Fruit fly (Drosophila melanogaster) S2 (cell line): Measurements from ENCODE around the gene MstProx.

ENCODE experiments used
- CG8478 ChIP-seq: fragments of >200 bp; optimal IDR thresholded peaks from 2 replicates; lab custom pipeline; 2018
- CTCF ChIP-seq, 2 experiments: fragments of >200 bp; optimal IDR thresholded peaks; 2 replicates each; lab custom pipeline; 2018

Gene MstProx

dm6 chr3R:7369205-7369604 is at the start of gene MstProx:
MstProx (minus strand) TSS chr3R:7369305.
- TF ChIP-seq CG8478, result no peak
- no peak for TF ChIP-seq CTCF (optimal IDR thresholded peaks at IDR 0.05; lab: Kevin White, UChicago)

dm6 chr3R:7406569-7406968 is 37.5 kb upstream of the MstProx start, which contains the start of gene Ir84a:
Ir84a (plus strand) TSS chr3R:7406869.
- TF ChIP-seq CTCF (optimal IDR thresholded peaks at IDR 0.05; lab: Kevin White, UChicago) (no peak), CG8478 (no peak)

dm6 chr3R:7394047-7394446 is 24.9 kb upstream of the MstProx start:
- TF ChIP-seq CTCF (optimal IDR thresholded peaks at IDR 0.05; lab: Kevin White, UChicago), result no peak
- no peak for TF ChIP-seq CG8478

- TF ChIP-seq CG8478 (no peak), CTCF (optimal IDR thresholded peaks at IDR 0.05; lab: Kevin White, UChicago) (no peak)
Observed at dm6 chr3R:7391113-7391512, 22.0 kb upstream of the MstProx start, which contains the start of gene CG42650. CG42650 (plus strand) TSS chr3R:7391413.

DNA sequence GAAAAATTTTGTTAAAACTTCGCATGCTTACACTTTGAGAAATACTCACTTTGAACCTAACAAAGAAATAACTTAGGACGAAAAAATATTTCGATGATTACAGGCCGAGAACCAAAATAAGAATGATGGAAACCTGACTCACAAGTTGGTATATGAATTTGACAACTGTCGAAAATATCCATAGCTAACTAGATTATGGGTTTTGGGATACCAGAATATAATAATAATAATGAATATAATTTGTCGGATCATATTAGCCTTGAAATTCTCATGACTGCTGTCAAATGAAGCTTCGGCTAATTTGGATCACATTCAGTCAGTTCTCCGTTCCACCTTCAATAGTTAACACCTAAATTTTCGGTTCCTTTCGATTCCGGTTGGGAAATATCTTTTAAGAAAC is 3.6 kb downstream of the MstProx start, which contains the start of the genes Mst84Db and Mst84Da:
Gene Mst84Db (minus strand): TSS at position 101 of the 400 bp plus-strand sequence.
Gene Mst84Da (plus strand): TSS at position 324 of the 400 bp plus-strand sequence.
- no peak for TF ChIP-seq CG8478
- no peak for TF ChIP-seq CTCF (optimal IDR thresholded peaks at IDR 0.05; lab: Kevin White, UChicago)

- TF ChIP-seq CTCF (optimal IDR thresholded peaks at IDR 0.05; lab: Kevin White, UChicago) (no peak), CG8478 (no peak)
Observed at dm6 chr3R:7364573-7364972, 4.5 kb downstream of the MstProx start, which contains the start of gene Mst84Dc. Mst84Dc (minus strand) TSS chr3R:7364673.

DNA sequence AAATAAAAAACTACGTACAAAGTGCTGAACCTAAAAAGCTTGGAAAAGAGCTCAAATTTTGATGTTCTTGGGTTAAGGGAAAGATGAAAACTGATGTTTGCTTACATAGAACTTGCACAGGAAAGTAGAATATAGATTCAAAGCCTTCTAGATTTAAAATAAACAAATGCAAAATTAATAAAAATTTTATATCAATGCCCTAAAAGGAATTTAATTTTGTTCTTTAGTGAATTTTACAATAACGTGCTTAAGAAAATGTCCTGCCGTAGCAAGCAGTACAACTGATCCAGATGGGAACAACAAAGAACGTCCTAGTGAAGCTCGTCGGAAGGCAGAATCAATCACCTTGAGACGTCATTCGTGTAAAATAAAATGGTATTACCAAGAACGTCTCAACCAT is 5.4 kb downstream of the MstProx start, which contains the start of gene Mst84Dd:
Gene Mst84Dd (minus strand): TSS at position 101 of the 400 bp plus-strand sequence.
- no peak for TF ChIP-seq CTCF (optimal IDR thresholded peaks at IDR 0.05; lab: Kevin White, UChicago)

- no peak for TF ChIP-seq CG8478
- TF ChIP-seq CTCF (optimal IDR thresholded peaks at IDR 0.05; lab: Kevin White, UChicago), result no peak
Observed at dm6 chr3R:7362023-7362422, 7.1 kb downstream of the MstProx start, which contains the start of gene CG17944. CG17944 (minus strand) TSS chr3R:7362123.

- no peak for TF ChIP-seq CTCF (optimal IDR thresholded peaks at IDR 0.05; lab: Kevin White, UChicago)
Observed at dm6 chr3R:7349452-7349851, 19.7 kb downstream of the MstProx start, which contains the start of gene CG43290. CG43290 (minus strand) TSS chr3R:7349552.

- TF ChIP-seq CTCF (optimal IDR thresholded peaks at IDR 0.05; lab: Kevin White, UChicago), result peak; percentile 95 to 97
- TF ChIP-seq CG8478, result no peak
Observed at dm6 chr3R:7346445-7346844, 22.7 kb downstream of the MstProx start, which contains the start of gene nxf4. nxf4 (plus strand) TSS chr3R:7346730.

dm6 chr3R:7344769-7345168 is 24.3 kb downstream of the MstProx start, which contains the start of gene CG31496:
CG31496 (plus strand) TSS chr3R:7345069.
- TF ChIP-seq CTCF (optimal IDR thresholded peaks at IDR 0.05; lab: Kevin White, UChicago), result no peak

DNA sequence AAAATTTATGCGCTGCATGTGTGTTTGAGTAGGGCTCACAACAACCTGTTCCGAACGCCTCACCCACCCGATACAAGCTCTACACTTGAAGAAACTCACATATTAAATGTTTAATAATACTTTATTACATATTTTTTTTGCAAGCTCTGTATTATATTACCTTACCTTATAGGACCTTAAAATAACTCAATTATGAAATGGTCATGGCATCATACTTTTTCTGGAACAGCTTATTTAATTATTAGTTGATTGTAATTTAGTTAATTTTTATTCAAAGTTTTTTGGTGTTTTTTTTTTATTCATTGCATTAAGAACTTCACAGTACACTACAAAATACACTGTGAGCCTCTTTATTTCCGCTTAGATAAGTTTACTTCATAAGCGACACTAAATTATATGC is 32.7 kb downstream of the MstProx start:
- TF ChIP-seq CTCF (optimal IDR thresholded peaks at IDR 0.05; lab: Kevin White, UChicago) (no peak), CG8478 (no peak)

DNA sequence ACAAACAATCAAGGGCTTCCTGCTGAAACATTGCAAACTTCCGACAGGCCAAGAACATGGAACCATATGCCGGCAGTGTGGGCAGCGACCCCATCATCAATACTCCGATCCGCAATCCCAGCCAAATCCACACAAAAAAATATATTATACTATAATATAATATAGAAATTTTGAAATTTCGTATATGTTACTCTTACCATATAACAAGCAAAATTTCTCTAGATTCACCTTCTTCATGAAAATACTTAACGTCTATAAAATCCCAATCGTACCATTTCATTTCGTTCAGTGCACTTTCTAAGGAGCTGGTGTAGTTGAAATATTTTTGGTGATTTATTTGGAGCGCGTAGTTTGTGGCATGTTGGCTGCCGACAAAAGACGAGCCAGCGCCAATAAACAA is 34.5 kb downstream of the MstProx start:
- TF ChIP-seq CTCF (optimal IDR thresholded peaks at IDR 0.05; lab: Kevin White, UChicago), result no peak
- no peak for TF ChIP-seq CG8478

DNA sequence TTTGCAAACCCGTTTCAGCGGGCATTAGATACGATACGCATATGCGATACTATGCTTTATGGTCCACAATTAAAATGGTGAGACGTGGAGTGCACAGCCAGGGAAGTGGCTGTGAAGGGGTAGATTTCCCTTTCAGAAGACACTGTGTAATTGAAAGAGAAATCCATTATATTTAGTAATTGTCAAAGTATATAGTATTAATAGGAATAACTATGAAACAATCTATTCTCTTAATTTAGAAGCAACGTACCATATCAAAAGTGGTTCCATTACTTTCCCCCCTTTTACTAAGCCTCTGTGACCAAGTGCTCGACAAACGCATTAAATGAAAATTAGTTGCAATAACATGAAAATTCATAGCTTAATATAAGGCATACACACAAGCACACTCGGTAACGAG is 38.4 kb downstream of the MstProx start:
- TF ChIP-seq CG8478 (no peak), CTCF (optimal IDR thresholded peaks at IDR 0.05; lab: Kevin White, UChicago) (no peak)

- TF ChIP-seq CTCF (optimal IDR thresholded peaks at IDR 0.05; lab: Kevin White, UChicago) (no peak), CG8478 (no peak)
Observed at dm6 chr3R:7326200-7326599, 42.9 kb downstream of the MstProx start.

dm6 chr3R:7322549-7322948 is 46.6 kb downstream of the MstProx start:
- no peak for TF ChIP-seq CTCF (optimal IDR thresholded peaks at IDR 0.05; lab: Kevin White, UChicago)
- TF ChIP-seq CG8478, result no peak

dm6 chr3R:7317107-7317506 is 52.0 kb downstream of the MstProx start, which contains the start of gene CG10029:
CG10029 (minus strand) TSS chr3R:7317207.
- TF ChIP-seq CG8478, result no peak
- TF ChIP-seq CTCF (optimal IDR thresholded peaks at IDR 0.05; lab: Kevin White, UChicago), result no peak
